Worm (Caenorhabditis elegans): ENCODE results near the gene acdh-8.
A peak's percentile ranks its signal among the peaks of the same experiment; 100 is the strongest.

The acdh-8 gene

ce11 chrII:5836153-5836719 is 41.9 kb downstream of the acdh-8 start, which contains the start of gene fzo-1 (continued):
- TF ChIP-seq snu-23 (GFP tag; optimal IDR thresholded peaks at IDR 0.05) (peak; percentile 58), skn-1 (tag; optimal IDR thresholded peaks at IDR 0.05) (peak; percentile 27), xbp-1 (tag; optimal IDR thresholded peaks at IDR 0.05) (peak; percentile 54), fkh-10 (GFP tag; optimal IDR thresholded peaks at IDR 0.05) (no peak), dpl-1 (GFP tag; optimal IDR thresholded peaks at IDR 0.05) (peak; percentile 13 to 35 (median 21)), nhr-28 (tag; optimal IDR thresholded peaks at IDR 0.05) (no peak), lir-3 (tag; optimal IDR thresholded peaks at IDR 0.05; ENCODE audit: poor library complexity) (peak; percentile 77), hlh-4 (tag; optimal IDR thresholded peaks at IDR 0.05) (no peak), jun-1 (tag; optimal IDR thresholded peaks at IDR 0.05) (no peak)

ce11 chrII:5838453-5838852 is 44.2 kb downstream of the acdh-8 start, which contains the start of gene ZK1248.15:
ZK1248.15 (minus strand) TSS chrII:5838553.
- TF ChIP-seq nhr-28 (tag; optimal IDR thresholded peaks at IDR 0.05) = no peak
- TF ChIP-seq efl-1 (optimal IDR thresholded peaks at IDR 0.05) = no peak
- no peak for TF ChIP-seq efl-1 (GFP tag; optimal IDR thresholded peaks at IDR 0.05 in 1 of 2)
- TF ChIP-seq nhr-71 (tag; optimal IDR thresholded peaks at IDR 0.05) = no peak
- no peak for TF ChIP-seq lsy-2 (tag; optimal IDR thresholded peaks at IDR 0.05)
- TF ChIP-seq nhr-76 (tag; optimal IDR thresholded peaks at IDR 0.05) = no peak
- no peak for TF ChIP-seq swsn-7 (tag; optimal IDR thresholded peaks at IDR 0.05)
- no peak for TF ChIP-seq hlh-4 (tag; optimal IDR thresholded peaks at IDR 0.05)
- no peak for TF ChIP-seq zag-1 (tag; optimal IDR thresholded peaks at IDR 0.05)
- no peak for TF ChIP-seq ceh-90 (tag; optimal IDR thresholded peaks at IDR 0.05)
- no peak for TF ChIP-seq egl-27 (tag; optimal IDR thresholded peaks at IDR 0.05)
- TF ChIP-seq tlp-1 (tag; optimal IDR thresholded peaks at IDR 0.05) = no peak
- no peak for TF ChIP-seq ets-5 (GFP tag; IDR thresholded peaks at IDR 0.05)
- no peak for TF ChIP-seq hlh-17 (GFP tag; optimal IDR thresholded peaks at IDR 0.05; ENCODE audit: borderline replicate concordance)
- no peak for TF ChIP-seq zip-4 (GFP tag; optimal IDR thresholded peaks at IDR 0.05)
- TF ChIP-seq elt-2 (tag; optimal IDR thresholded peaks at IDR 0.05) = no peak
- TF ChIP-seq isw-1 (GFP tag; IDR thresholded peaks at IDR 0.05) = no peak
- TF ChIP-seq fos-1 (tag; optimal IDR thresholded peaks at IDR 0.05) = no peak
- TF ChIP-seq C16A3.4 (tag; optimal IDR thresholded peaks at IDR 0.05) = no peak
- no peak for TF ChIP-seq sptf-1 (tag; optimal IDR thresholded peaks at IDR 0.05)

DNA sequence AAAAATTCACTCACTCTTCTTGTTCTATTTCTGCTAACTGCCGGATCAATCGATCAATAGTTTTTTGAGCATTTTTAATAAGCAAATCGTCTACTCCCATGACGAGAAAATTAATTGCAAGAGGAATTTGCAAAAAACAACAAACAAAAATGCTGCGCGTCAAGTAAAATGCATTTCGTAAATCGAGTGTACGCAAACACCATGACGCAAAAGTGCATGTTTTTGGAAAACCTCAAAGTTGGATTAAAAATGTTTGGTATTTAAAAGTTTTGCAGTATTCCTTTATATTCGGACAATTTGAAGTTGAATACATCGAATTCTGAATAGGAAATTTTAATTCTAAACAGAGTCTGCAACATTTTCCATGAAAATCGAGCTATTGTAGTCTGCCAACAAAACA is 44.9 kb downstream of the acdh-8 start, which contains the start of gene ZK1248.19:
Gene ZK1248.19 (minus strand): TSS at position 188 of the 400 bp plus-strand sequence.
- TF ChIP-seq lin-15B (tag; optimal IDR thresholded peaks at IDR 0.05) (no peak), nhr-85 (tag) (peak; percentile 9), xbp-1 (tag; optimal IDR thresholded peaks at IDR 0.05) (peak; percentile 15), snu-23 (GFP tag; optimal IDR thresholded peaks at IDR 0.05) (peak; percentile 53), rnt-1 (tag; optimal IDR thresholded peaks at IDR 0.05) (peak; percentile 56), swsn-7 (tag; optimal IDR thresholded peaks at IDR 0.05) (peak; percentile 17), dpl-1 (GFP tag; optimal IDR thresholded peaks at IDR 0.05) (peak; percentile 5 to 49 (median 31)), zip-4 (GFP tag; optimal IDR thresholded peaks at IDR 0.05) (no peak), lin-14 (GFP tag; optimal IDR thresholded peaks at IDR 0.05) (peak; percentile 13), nhr-84 (tag; optimal IDR thresholded peaks at IDR 0.05) (no peak), alr-1 (tag; optimal IDR thresholded peaks at IDR 0.05; ENCODE audit: borderline replicate concordance) (no peak), aly-2 (tag; optimal IDR thresholded peaks at IDR 0.05) (no peak), nhr-12 (tag; optimal IDR thresholded peaks at IDR 0.05) (no peak), sox-4 (tag; optimal IDR thresholded peaks at IDR 0.05) (no peak), hlh-4 (tag; optimal IDR thresholded peaks at IDR 0.05) (no peak), lsy-2 (tag; optimal IDR thresholded peaks at IDR 0.05) (peak; percentile 42 to 58), sup-37 (GFP tag; optimal IDR thresholded peaks at IDR 0.05) (no peak), egl-13 (tag; optimal IDR thresholded peaks at IDR 0.05) (no peak), C04F5.9 (tag; optimal IDR thresholded peaks at IDR 0.05) (no peak), lin-13 (GFP tag; optimal IDR thresholded peaks at IDR 0.05) (no peak), C16A3.4 (tag; optimal IDR thresholded peaks at IDR 0.05) (peak; percentile 54), pax-3 (tag; optimal IDR thresholded peaks at IDR 0.05) (no peak), unc-130 (tag; optimal IDR thresholded peaks at IDR 0.05) (peak; percentile 32), lin-35 (GFP tag; optimal IDR thresholded peaks at IDR 0.05) (peak in 1 of 2 experiments; percentile 39), nhr-20 (tag; optimal IDR thresholded peaks at IDR 0.05) (peak; percentile 39), unc-98 (GFP tag; IDR thresholded peaks at IDR 0.05) (no peak), elt-3 (tag; optimal IDR thresholded peaks at IDR 0.05) (peak in 1 of 6 experiments; percentile 4), grh-1 (GFP tag; IDR thresholded peaks at IDR 0.05) (no peak), mep-1 (tag; optimal IDR thresholded peaks at IDR 0.05) (peak; percentile 16), dsc-1 (tag; optimal IDR thresholded peaks at IDR 0.05) (peak; percentile 14)

Data from whole organism, L1 larva.